Worm (Caenorhabditis elegans) whole organism, late embryonic: ENCODE results near the gene gars-1.

Source experiments
- ceh-34 ChIP-seq: sonication (generic microtip); optimal IDR thresholded peaks from 2 replicates; lab custom pipeline; 2016; ENCODE audit warnings: mild to moderate bottlenecking, missing genetic modification characterization, missing compliant biosample characterization
- dmd-4 ChIP-seq: sonication (generic microtip); optimal IDR thresholded peaks from 2 replicates; lab custom pipeline; 2016; ENCODE audit warnings: borderline replicate concordance, missing genetic modification characterization, missing compliant biosample characterization
- fkh-10 ChIP-seq: fragments of 150-350 bp; optimal IDR thresholded peaks from 2 replicates; lab custom pipeline; 2014; ENCODE audit warnings: missing biosample characterization, missing genetic modification reagents, missing genetic modification characterization
- nhr-11 ChIP-seq: fragments of 150-350 bp; optimal IDR thresholded peaks from 2 replicates; lab custom pipeline; 2014; ENCODE audit warnings: missing biosample characterization, missing genetic modification characterization
- pag-3 ChIP-seq: sonication (generic microtip); optimal IDR thresholded peaks from 2 replicates; lab custom pipeline; 2016; ENCODE audit warnings: missing compliant biosample characterization, missing genetic modification characterization, borderline replicate concordance
- pqm-1 ChIP-seq: sonication (generic microtip); optimal IDR thresholded peaks from 2 replicates; lab custom pipeline; 2016; ENCODE audit warnings: missing genetic modification characterization, missing compliant biosample characterization
- sdc-2 ChIP-seq: sonication (generic microtip); optimal IDR thresholded peaks from 2 replicates; lab custom pipeline; 2016; ENCODE audit warnings: missing genotype, missing genetic modification characterization, missing compliant biosample characterization

DNA sequence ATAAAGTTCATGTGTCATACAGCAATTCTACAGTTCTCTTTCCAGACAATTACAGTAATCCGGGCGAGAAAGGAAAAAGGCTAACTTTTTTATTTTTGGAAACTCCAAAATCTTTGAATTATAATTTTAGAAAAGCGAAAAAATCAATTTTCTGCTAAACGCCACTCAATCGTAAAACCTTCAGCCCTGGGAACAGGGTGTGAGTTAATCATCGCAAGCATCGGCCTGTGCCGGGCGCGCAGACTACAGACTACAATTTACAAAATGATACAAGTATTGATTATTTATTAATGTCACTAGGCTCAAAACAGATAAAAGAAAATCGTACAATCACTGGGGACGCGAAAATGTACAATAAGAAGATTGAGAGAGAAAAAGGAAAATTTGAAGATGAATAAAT, 32.8 kb downstream of the gars-1 start:
- TF ChIP-seq fkh-10 (GFP tag; lab: Kevin White, UChicago) (no peak), pqm-1 (no peak), sdc-2 (tag; lab: Kevin White, UChicago) (no peak), nhr-11 (tag; lab: Kevin White, UChicago) (no peak), ceh-34 (no peak), dmd-4 (no peak), pag-3 (tag; lab: Kevin White, UChicago) (no peak)
